Fruit fly (Drosophila melanogaster) whole organism, embryonic: Measurements from ENCODE around the gene Syx5.

ENCODE experiments used
- Adf1 ChIP-seq: fragments of 200-800 bp; sonication (Bioruptor generic); IDR thresholded peaks from 2 replicates; pipeline ENCODE4 v1.3.6; 2022; ENCODE audit warnings: missing biosample characterization, missing genetic modification characterization
- Bteb2 ChIP-seq: fragments of 200-800 bp; sonication (Bioruptor generic); optimal IDR thresholded peaks from 2 replicates; lab custom pipeline; 2016; ENCODE audit warnings: missing biosample characterization, missing genetic modification characterization
- CG12104 ChIP-seq: fragments of 200-800 bp; sonication (Bioruptor generic); optimal IDR thresholded peaks from 3 replicates; lab custom pipeline; 2016; ENCODE audit warnings: missing biosample characterization, missing genetic modification characterization
- CG12219 ChIP-seq: fragments of 200-800 bp; sonication (Bioruptor generic); optimal IDR thresholded peaks from 3 replicates; lab custom pipeline; 2018; ENCODE audit warnings: missing biosample characterization, mild to moderate bottlenecking, missing genetic modification characterization
- CG1233 ChIP-seq: fragments of 200-800 bp; sonication (Bioruptor generic); optimal IDR thresholded peaks from 4 replicates; lab custom pipeline; 2018; ENCODE audit warnings: missing biosample characterization, mild to moderate bottlenecking, missing genetic modification characterization
- CG13894 ChIP-seq: fragments of 200-800 bp; sonication (Bioruptor generic); optimal IDR thresholded peaks from 3 replicates; lab custom pipeline; 2018; ENCODE audit warnings: missing biosample characterization, mild to moderate bottlenecking, missing genetic modification characterization, moderate library complexity
- CG15514 ChIP-seq: fragments of 200-800 bp; sonication (Bioruptor generic); optimal IDR thresholded peaks from 3 replicates; lab custom pipeline; 2017; ENCODE audit warnings: missing biosample characterization, missing genetic modification characterization, mild to moderate bottlenecking, moderate library complexity, missing genetic modification reagents
- CG17385 ChIP-seq: fragments of 200-800 bp; sonication (Bioruptor generic); optimal IDR thresholded peaks from 3 replicates; lab custom pipeline; 2018; ENCODE audit warnings: missing biosample characterization, mild to moderate bottlenecking, missing genetic modification characterization
- CG2199 ChIP-seq: fragments of 200-800 bp; sonication (Bioruptor generic); IDR thresholded peaks from 3 replicates; pipeline ENCODE4 v1.3.6; 2022; ENCODE audit warnings: missing biosample characterization, missing genetic modification characterization
- CG2202 ChIP-seq: fragments of 200-800 bp; sonication (Bioruptor generic); optimal IDR thresholded peaks from 2 replicates; lab custom pipeline; 2018; ENCODE audit warnings: missing biosample characterization, mild to moderate bottlenecking, missing genetic modification characterization
- CG30020 ChIP-seq: fragments of 200-800 bp; optimal IDR thresholded peaks from 2 replicates; lab custom pipeline; 2019; ENCODE audit warnings: missing biosample characterization, mild to moderate bottlenecking, missing genetic modification characterization, moderate library complexity
- CG31365 ChIP-seq: fragments of 200-800 bp; sonication (Bioruptor generic); optimal IDR thresholded peaks from 2 replicates; lab custom pipeline; 2018; ENCODE audit warnings: missing biosample characterization, mild to moderate bottlenecking, missing genetic modification characterization
- CG4617 ChIP-seq: fragments of 200-800 bp; sonication (Bioruptor generic); optimal IDR thresholded peaks from 3 replicates; lab custom pipeline; 2016; ENCODE audit warnings: missing biosample characterization, missing genetic modification characterization, borderline replicate concordance
- CG4707 ChIP-seq: fragments of 200-800 bp; sonication (Bioruptor generic); optimal IDR thresholded peaks from 2 replicates; lab custom pipeline; 2018; ENCODE audit warnings: missing biosample characterization, mild to moderate bottlenecking, missing genetic modification characterization, moderate library complexity
- CG7372 ChIP-seq: fragments of 200-800 bp; sonication (Bioruptor generic); IDR thresholded peaks from 2 replicates; pipeline ENCODE4 v1.3.6; 2022; ENCODE audit warnings: missing biosample characterization, missing genetic modification characterization
- CG8089 ChIP-seq: fragments of 200-800 bp; sonication (Bioruptor generic); optimal IDR thresholded peaks from 3 replicates; lab custom pipeline; 2016; ENCODE audit warnings: missing biosample characterization, missing genetic modification characterization
- CG8388 ChIP-seq: fragments of 200-800 bp; sonication (Bioruptor generic); optimal IDR thresholded peaks from 2 replicates; lab custom pipeline; 2019; ENCODE audit warnings: missing biosample characterization, mild to moderate bottlenecking, missing genetic modification characterization, moderate library complexity
- CG9932 ChIP-seq: fragments of 200-800 bp; sonication (Bioruptor generic); IDR thresholded peaks from 2 replicates; pipeline ENCODE4 v1.3.6; 2022; ENCODE audit warnings: missing biosample characterization, missing genetic modification characterization
- Dek ChIP-seq: fragments of 200-800 bp; sonication (Bioruptor generic); optimal IDR thresholded peaks from 3 replicates; lab custom pipeline; 2019; ENCODE audit warnings: missing biosample characterization, mild to moderate bottlenecking, missing genetic modification characterization, moderate library complexity
- ERR ChIP-seq: fragments of 200-800 bp; sonication (Bioruptor generic); optimal IDR thresholded peaks from 2 replicates; lab custom pipeline; 2016; ENCODE audit warnings: missing biosample characterization, missing genetic modification characterization
- Fer1 ChIP-seq: fragments of 200-800 bp; sonication (Bioruptor generic); optimal IDR thresholded peaks from 2 replicates; lab custom pipeline; 2017; ENCODE audit warnings: missing biosample characterization, mild to moderate bottlenecking, missing genetic modification characterization
- H2.0 ChIP-seq: fragments of 200-800 bp; sonication (Bioruptor generic); IDR thresholded peaks from 2 replicates; pipeline ENCODE4 v1.3.6; 2022; ENCODE audit warnings: missing biosample characterization, missing genetic modification characterization
- HmgD ChIP-seq: fragments of 200-800 bp; sonication (Bioruptor generic); optimal IDR thresholded peaks from 3 replicates; lab custom pipeline; 2016; ENCODE audit warnings: missing biosample characterization, missing genetic modification characterization
- Hmr ChIP-seq: fragments of 200-800 bp; sonication (Bioruptor generic); optimal IDR thresholded peaks from 3 replicates; lab custom pipeline; 2017; ENCODE audit warnings: mild to moderate bottlenecking, missing biosample characterization, missing genetic modification reagents, missing genetic modification characterization
- MTF-1 ChIP-seq: fragments of 200-800 bp; sonication (Bioruptor generic); optimal IDR thresholded peaks from 2 replicates; lab custom pipeline; 2018; ENCODE audit warnings: missing biosample characterization, mild to moderate bottlenecking, missing genetic modification characterization, borderline replicate concordance
- Mes4 ChIP-seq: fragments of 200-800 bp; sonication (Bioruptor generic); optimal IDR thresholded peaks from 2 replicates; lab custom pipeline; 2016; ENCODE audit warnings: missing biosample characterization, missing genetic modification characterization
- Nf-YB ChIP-seq: fragments of 200-800 bp; sonication (Bioruptor generic); optimal IDR thresholded peaks from 3 replicates; lab custom pipeline; 2019; ENCODE audit warnings: missing biosample characterization, mild to moderate bottlenecking, missing genetic modification characterization, moderate library complexity
- Poxn ChIP-seq: fragments of 200-800 bp; sonication (Bioruptor generic); IDR thresholded peaks from 2 replicates; pipeline ENCODE4 v1.3.6; 2022; ENCODE audit warnings: missing biosample characterization, missing genetic modification characterization
- Spps ChIP-seq: fragments of 200-800 bp; sonication (Bioruptor generic); optimal IDR thresholded peaks from 2 replicates; lab custom pipeline; 2018; ENCODE audit warnings: missing biosample characterization, mild to moderate bottlenecking, missing genetic modification characterization
- abd-A ChIP-seq: fragments of 200-800 bp; sonication (Bioruptor generic); optimal IDR thresholded peaks from 3 replicates; lab custom pipeline; 2019; ENCODE audit warnings: missing biosample characterization, mild to moderate bottlenecking, missing genetic modification characterization, moderate library complexity
- amos ChIP-seq: fragments of 200-800 bp; sonication (Bioruptor generic); IDR thresholded peaks from 2 replicates; pipeline ENCODE4 v1.3.6; 2022; ENCODE audit warnings: missing biosample characterization, missing genetic modification characterization; ENCODE audit not compliant: partially characterized antibody
- chif ChIP-seq, 2 experiments: fragments of 200-800 bp; sonication (Bioruptor generic); optimal IDR thresholded peaks; 3 replicates each; lab custom pipeline; 2016; ENCODE audit warnings: missing biosample characterization in 2 of 2, missing genetic modification characterization in 2 of 2
- dimm ChIP-seq: fragments of 200-800 bp; sonication (Bioruptor generic); IDR thresholded peaks from 2 replicates; pipeline ENCODE4 v1.3.6; 2022; ENCODE audit warnings: missing biosample characterization, missing genetic modification characterization
- eve ChIP-seq, 2 experiments: fragments of >200 bp; optimal IDR thresholded peaks; 2 replicates each; lab custom pipeline; 2017; ENCODE audit warnings: missing biosample characterization in 2 of 2, missing genetic modification characterization in 2 of 2
- exex ChIP-seq: fragments of 200-800 bp; sonication (Bioruptor generic); optimal IDR thresholded peaks from 4 replicates; lab custom pipeline; 2018; ENCODE audit warnings: missing biosample characterization, mild to moderate bottlenecking, missing genetic modification characterization, moderate library complexity
- ftz-f1 ChIP-seq: fragments of 200-800 bp; sonication (Bioruptor generic); optimal IDR thresholded peaks from 2 replicates; lab custom pipeline; 2016; ENCODE audit warnings: missing biosample characterization, missing genetic modification characterization
- fu2 ChIP-seq: fragments of 200-800 bp; sonication (Bioruptor generic); optimal IDR thresholded peaks from 2 replicates; lab custom pipeline; 2016; ENCODE audit warnings: missing biosample characterization, missing genetic modification characterization
- her ChIP-seq: fragments of 200-800 bp; sonication (Bioruptor generic); optimal IDR thresholded peaks from 2 replicates; lab custom pipeline; 2016; ENCODE audit warnings: missing biosample characterization, missing genetic modification characterization
- lbe ChIP-seq: fragments of 200-800 bp; sonication (Bioruptor generic); optimal IDR thresholded peaks from 2 replicates; lab custom pipeline; 2016; ENCODE audit warnings: missing biosample characterization, mild to moderate bottlenecking, missing genetic modification characterization
- pho ChIP-seq: fragments of 200-800 bp; sonication (Bioruptor generic); optimal IDR thresholded peaks from 2 replicates; lab custom pipeline; 2016; ENCODE audit warnings: missing biosample characterization, missing genetic modification characterization
- phol ChIP-seq: fragments of 200-800 bp; sonication (Bioruptor generic); optimal IDR thresholded peaks from 3 replicates; lab custom pipeline; 2018; ENCODE audit warnings: missing biosample characterization, mild to moderate bottlenecking, missing genetic modification characterization, moderate library complexity
- pros ChIP-seq: fragments of 200-800 bp; sonication (Bioruptor generic); optimal IDR thresholded peaks from 3 replicates; lab custom pipeline; 2019; ENCODE audit warnings: missing biosample characterization, mild to moderate bottlenecking, missing genetic modification characterization, moderate library complexity
- repo ChIP-seq: fragments of 200-800 bp; sonication (Bioruptor generic); optimal IDR thresholded peaks from 2 replicates; lab custom pipeline; 2016; ENCODE audit warnings: missing biosample characterization, missing genetic modification characterization
- seq ChIP-seq: fragments of 200-800 bp; sonication (Bioruptor generic); IDR thresholded peaks from 2 replicates; pipeline ENCODE4 v1.3.6; 2022; ENCODE audit warnings: missing biosample characterization, missing genetic modification characterization
- ssp ChIP-seq: fragments of 200-800 bp; sonication (Bioruptor generic); IDR thresholded peaks from 2 replicates; pipeline ENCODE4 v1.3.6; 2022; ENCODE audit warnings: missing biosample characterization, missing genetic modification characterization
- tap ChIP-seq: fragments of 200-800 bp; optimal IDR thresholded peaks from 3 replicates; lab custom pipeline; 2019; ENCODE audit warnings: missing biosample characterization, mild to moderate bottlenecking, missing genetic modification characterization, moderate library complexity
- unpg ChIP-seq: fragments of 200-800 bp; sonication (Bioruptor generic); optimal IDR thresholded peaks from 3 replicates; lab custom pipeline; 2018; ENCODE audit warnings: missing biosample characterization, mild to moderate bottlenecking, missing genetic modification characterization, moderate library complexity

Gene Syx5

DNA sequence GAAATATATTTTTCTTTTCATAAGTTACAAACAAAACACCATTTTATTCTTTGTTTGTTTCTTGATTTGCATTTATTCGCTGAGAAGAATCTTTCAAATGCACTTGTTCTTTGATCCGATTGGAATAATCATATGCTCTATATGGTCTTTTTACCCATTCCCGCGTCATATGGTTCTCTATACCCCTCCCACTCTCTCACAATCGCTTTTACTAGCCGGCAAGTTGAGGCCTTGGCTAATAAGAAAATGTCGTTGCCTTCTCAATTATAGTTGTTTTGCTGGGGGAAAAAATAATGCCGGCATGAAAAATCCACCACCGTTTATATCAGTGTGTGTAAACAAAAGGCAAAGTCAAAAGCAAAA lies 38.3 kb upstream of the Syx5 start (continued):
- TF ChIP-seq Bteb2 (GFP tag; lab: Kevin White, UChicago) (no peak), eve (GFP tag; optimal IDR thresholded peaks at IDR 0.05; lab: Kevin White, UChicago) (peak in 1 of 2 experiments; percentile 47)

- TF ChIP-seq chif (GFP tag; optimal IDR thresholded peaks at IDR 0.05; lab: Kevin White, UChicago) (no peak), CG4707 (GFP tag; lab: Kevin White, UChicago) (peak; percentile 87), ftz-f1 (GFP tag; lab: Kevin White, UChicago) (peak; percentile 45), Nf-YB (GFP tag; lab: Kevin White, UChicago) (peak; percentile 68), CG12219 (peak; percentile 85), CG9932 (no peak), CG15514 (GFP tag; lab: Kevin White, UChicago) (peak; percentile 91), CG13894 (peak; percentile 71), HmgD (GFP tag; lab: Kevin White, UChicago) (peak; percentile 45), dimm (no peak), MTF-1 (peak; percentile 93), CG12104 (peak; percentile 41), pho (GFP tag; lab: Kevin White, UChicago) (peak; percentile 29), CG8388 (GFP tag; lab: Kevin White, UChicago) (peak; percentile 66), Fer1 (GFP tag; lab: Kevin White, UChicago) (peak; percentile 97), Spps (no peak), eve (GFP tag; optimal IDR thresholded peaks at IDR 0.05; lab: Kevin White, UChicago) (no peak), pros (peak; percentile 98), fu2 (no peak), Adf1 (GFP tag; lab: Robert Waterston, UW) (no peak), her (peak; percentile 74), CG2202 (tag; lab: Kevin White, UChicago) (peak; percentile 52), amos (no peak), exex (peak; percentile 67), CG17385 (GFP tag; lab: Kevin White, UChicago) (peak; percentile 87), CG4617 (GFP tag; lab: Kevin White, UChicago) (no peak), phol (tag; lab: Kevin White, UChicago) (no peak), CG2199 (GFP tag; lab: Robert Waterston, UW) (no peak), CG1233 (GFP tag; lab: Kevin White, UChicago) (peak; percentile 85), ERR (GFP tag; lab: Kevin White, UChicago) (peak; percentile 43), lbe (GFP tag; lab: Kevin White, UChicago) (peak; percentile 85), H2.0 (no peak), abd-A (tag; lab: Kevin White, UChicago) (peak; percentile 94), ssp (GFP tag; lab: Robert Waterston, UW) (no peak), CG8089 (peak; percentile 29), Mes4 (peak; percentile 59), CG7372 (no peak), Dek (tag; lab: Kevin White, UChicago) (peak; percentile 49), repo (GFP tag; lab: Kevin White, UChicago) (peak; percentile 21), Hmr (GFP tag; lab: Kevin White, UChicago) (peak; percentile 92), seq (no peak), tap (tag; lab: Kevin White, UChicago) (peak; percentile 82), unpg (GFP tag; lab: Kevin White, UChicago) (peak; percentile 71), Poxn (GFP tag; lab: Robert Waterston, UW) (no peak), CG31365 (tag; lab: Kevin White, UChicago) (peak; percentile 88), CG30020 (peak; percentile 35)
These were observed 37.7 kb upstream of the Syx5 start for dm6 chr2L:16269232-16270134.
